Fruit fly (Drosophila melanogaster): Measurements from ENCODE around the gene CG3857.
A peak's percentile ranks its signal among the peaks of the same experiment; 100 is the strongest.

The CG3857 gene

DNA sequence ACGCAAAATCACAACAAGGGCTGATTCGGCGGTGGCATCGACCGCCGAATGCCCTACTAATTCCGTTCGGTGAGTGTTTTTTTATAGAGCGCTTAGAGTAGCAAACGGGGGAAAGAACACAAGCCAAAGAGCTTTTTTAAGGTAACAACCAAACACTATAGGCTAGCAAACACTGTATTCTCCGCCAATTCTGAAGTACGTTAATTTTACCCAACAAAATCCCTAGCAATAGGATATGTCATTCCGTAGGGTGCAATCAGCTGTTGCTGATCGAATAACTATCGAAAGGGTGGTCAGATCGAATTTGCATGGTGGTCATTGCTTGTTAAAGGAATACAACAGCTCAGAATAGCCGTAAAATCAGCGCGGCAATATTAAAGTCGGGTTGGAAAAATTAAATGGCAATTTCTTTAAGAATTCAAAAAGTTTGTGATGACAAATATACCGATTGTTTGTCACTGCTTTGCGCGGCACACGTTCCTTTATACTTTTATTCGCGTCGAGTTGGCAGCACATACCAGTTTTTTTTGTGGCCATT is 32.0 kb downstream of the CG3857 start, which contains the start of gene mip130:
Gene mip130, plus strand, starts transcription at position 513 of the 538 bp plus-strand sequence.
- TF ChIP-seq cic (GFP tag; optimal IDR thresholded peaks at IDR 0.05) (no peak), Mnt (GFP tag; optimal IDR thresholded peaks at IDR 0.05) (peak; percentile 67), toe (GFP tag; optimal IDR thresholded peaks at IDR 0.05) (peak; percentile 51), bab1 (GFP tag; optimal IDR thresholded peaks at IDR 0.05) (peak; percentile 79), Hr96 (GFP tag; optimal IDR thresholded peaks at IDR 0.05) (peak; percentile 78), Clk (GFP tag; optimal IDR thresholded peaks at IDR 0.05) (no peak), CG7101 (tag; optimal IDR thresholded peaks at IDR 0.05) (peak; percentile 83), CG14711 (tag; optimal IDR thresholded peaks at IDR 0.05) (peak; percentile 70), CG1620 (GFP tag; optimal IDR thresholded peaks at IDR 0.05) (peak; percentile 50), ovo (GFP tag; optimal IDR thresholded peaks at IDR 0.05) (peak; percentile 46), kay (GFP tag; ENCODE audit: borderline replicate concordance) (no peak), CG33017 (tag; optimal IDR thresholded peaks at IDR 0.05) (peak; percentile 42), tj (GFP tag; optimal IDR thresholded peaks at IDR 0.05) (peak; percentile 57), cnc (optimal IDR thresholded peaks at IDR 0.05) (no peak), Crg-1 (GFP tag; optimal IDR thresholded peaks at IDR 0.05) (peak; percentile 55), CG5204 (GFP tag; optimal IDR thresholded peaks at IDR 0.05) (peak; percentile 25), CG7045 (GFP tag; optimal IDR thresholded peaks at IDR 0.05) (peak; percentile 17), CG11617 (GFP tag; optimal IDR thresholded peaks at IDR 0.05) (peak; percentile 81), pad (GFP tag; optimal IDR thresholded peaks at IDR 0.05) (peak; percentile 46), CG12768 (GFP tag; optimal IDR thresholded peaks at IDR 0.05) (peak; percentile 75)

DNA sequence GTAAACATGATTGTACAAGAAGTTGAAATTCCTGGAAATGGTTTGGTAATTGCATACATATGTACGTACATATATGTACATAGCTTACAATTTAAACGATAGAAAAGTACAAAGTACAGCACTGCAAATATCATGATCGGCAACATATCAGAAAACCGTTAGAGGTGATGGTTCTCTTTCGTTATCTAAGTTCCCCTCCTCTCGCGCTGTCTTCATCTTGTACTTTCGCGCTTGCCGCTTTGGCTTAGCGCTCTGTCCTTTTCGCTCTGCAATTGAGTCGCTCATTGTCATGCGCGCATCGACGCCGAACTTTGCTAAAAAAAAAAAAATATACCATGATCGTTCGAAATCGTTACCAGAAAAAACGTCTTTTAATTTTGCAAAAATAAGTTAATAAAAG is 35.9 kb downstream of the CG3857 start:
- peak; percentile 61 for TF ChIP-seq ovo (GFP tag; optimal IDR thresholded peaks at IDR 0.05)
- no peak for TF ChIP-seq CG7045 (GFP tag; optimal IDR thresholded peaks at IDR 0.05)
- TF ChIP-seq Crg-1 (GFP tag; optimal IDR thresholded peaks at IDR 0.05), result no peak
- TF ChIP-seq Clk (GFP tag; optimal IDR thresholded peaks at IDR 0.05), result no peak
- no peak for TF ChIP-seq CG14711 (tag; optimal IDR thresholded peaks at IDR 0.05)
- no peak for TF ChIP-seq CG1620 (GFP tag; optimal IDR thresholded peaks at IDR 0.05)
- TF ChIP-seq kay (GFP tag; ENCODE audit: borderline replicate concordance), result no peak
- TF ChIP-seq CG11617 (GFP tag; optimal IDR thresholded peaks at IDR 0.05), result no peak
- TF ChIP-seq CG33017 (tag; optimal IDR thresholded peaks at IDR 0.05), result no peak
- no peak for TF ChIP-seq cnc (optimal IDR thresholded peaks at IDR 0.05)
- TF ChIP-seq tj (GFP tag; optimal IDR thresholded peaks at IDR 0.05), result no peak
- peak; percentile 0 for TF ChIP-seq bab1 (GFP tag; optimal IDR thresholded peaks at IDR 0.05)
- TF ChIP-seq pad (GFP tag; optimal IDR thresholded peaks at IDR 0.05), result peak; percentile 97
- no peak for TF ChIP-seq Hr96 (GFP tag; optimal IDR thresholded peaks at IDR 0.05)
- no peak for TF ChIP-seq toe (GFP tag; optimal IDR thresholded peaks at IDR 0.05)
- TF ChIP-seq CG7101 (tag; optimal IDR thresholded peaks at IDR 0.05), result no peak
- no peak for TF ChIP-seq cic (GFP tag; optimal IDR thresholded peaks at IDR 0.05)
- no peak for TF ChIP-seq CG5204 (GFP tag; optimal IDR thresholded peaks at IDR 0.05)
- no peak for TF ChIP-seq Mnt (GFP tag; optimal IDR thresholded peaks at IDR 0.05)
- no peak for TF ChIP-seq CG12768 (GFP tag; optimal IDR thresholded peaks at IDR 0.05)

DNA sequence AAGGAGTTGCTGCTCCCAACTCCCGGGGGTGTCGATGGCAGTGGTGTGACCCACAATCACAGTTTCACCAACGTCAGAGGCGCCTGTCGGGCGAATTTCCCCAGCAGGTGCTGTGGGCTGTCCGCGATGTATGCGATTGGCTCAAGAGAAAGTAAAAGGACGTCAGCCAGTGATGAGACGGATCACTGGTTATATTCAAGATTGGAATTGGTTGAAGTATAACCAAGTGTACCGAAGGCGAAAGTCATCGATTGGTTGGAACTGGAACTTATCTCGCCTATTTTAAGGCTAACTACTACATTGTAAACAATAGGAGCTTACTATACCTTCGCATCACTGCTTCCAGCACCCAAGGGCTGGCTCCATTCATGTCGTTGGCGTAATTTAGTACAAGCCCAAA is 36.8 kb downstream of the CG3857 start, which contains the start of gene CG32801:
Gene CG32801, minus strand, starts transcription at position 101 of the 400 bp plus-strand sequence.
- TF ChIP-seq kay (GFP tag; ENCODE audit: borderline replicate concordance), result no peak
- TF ChIP-seq Crg-1 (GFP tag; optimal IDR thresholded peaks at IDR 0.05), result no peak
- TF ChIP-seq CG5204 (GFP tag; optimal IDR thresholded peaks at IDR 0.05), result no peak
- TF ChIP-seq CG33017 (tag; optimal IDR thresholded peaks at IDR 0.05), result no peak
- no peak for TF ChIP-seq CG1620 (GFP tag; optimal IDR thresholded peaks at IDR 0.05)
- no peak for TF ChIP-seq Clk (GFP tag; optimal IDR thresholded peaks at IDR 0.05)
- TF ChIP-seq cnc (optimal IDR thresholded peaks at IDR 0.05), result no peak
- no peak for TF ChIP-seq bab1 (GFP tag; optimal IDR thresholded peaks at IDR 0.05)
- TF ChIP-seq CG14711 (tag; optimal IDR thresholded peaks at IDR 0.05), result no peak
- TF ChIP-seq CG12768 (GFP tag; optimal IDR thresholded peaks at IDR 0.05), result no peak
- TF ChIP-seq tj (GFP tag; optimal IDR thresholded peaks at IDR 0.05), result no peak
- no peak for TF ChIP-seq CG7045 (GFP tag; optimal IDR thresholded peaks at IDR 0.05)
- no peak for TF ChIP-seq CG7101 (tag; optimal IDR thresholded peaks at IDR 0.05)
- TF ChIP-seq CG11617 (GFP tag; optimal IDR thresholded peaks at IDR 0.05), result no peak
- no peak for TF ChIP-seq pad (GFP tag; optimal IDR thresholded peaks at IDR 0.05)
- no peak for TF ChIP-seq ovo (GFP tag; optimal IDR thresholded peaks at IDR 0.05)
- no peak for TF ChIP-seq Mnt (GFP tag; optimal IDR thresholded peaks at IDR 0.05)
- TF ChIP-seq Hr96 (GFP tag; optimal IDR thresholded peaks at IDR 0.05), result no peak

DNA sequence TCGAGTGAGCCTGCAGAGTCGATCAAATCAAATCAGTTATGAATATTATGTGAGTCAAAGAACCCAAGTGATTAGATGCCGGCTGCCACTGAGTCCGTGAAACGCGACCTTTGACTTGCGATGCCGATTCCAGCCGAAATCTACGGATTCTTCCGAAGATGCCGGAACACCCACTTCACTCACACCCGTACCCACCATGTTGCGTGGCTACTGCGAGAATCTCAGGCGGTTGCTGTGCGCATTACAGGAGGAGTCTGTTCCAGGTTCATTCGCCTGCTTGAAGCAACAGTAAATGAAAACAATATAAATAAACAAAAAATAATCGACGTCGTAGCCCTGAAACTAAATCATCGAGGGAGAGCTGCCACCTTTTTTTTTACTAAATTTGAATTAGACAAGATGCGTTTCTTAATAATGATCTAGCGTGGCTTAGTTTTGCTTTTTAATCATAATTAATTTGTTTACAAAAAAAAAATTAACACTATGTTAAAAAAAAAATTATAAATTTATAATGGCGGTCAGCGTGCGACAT is 38.2 kb downstream of the CG3857 start, which contains the start of gene Ldaf1:
Gene Ldaf1, minus strand, starts transcription at position 307 of the 532 bp plus-strand sequence.
- TF ChIP-seq CG7101 (tag; optimal IDR thresholded peaks at IDR 0.05), result peak; percentile 28
- peak; percentile 9 for TF ChIP-seq ovo (GFP tag; optimal IDR thresholded peaks at IDR 0.05)
- no peak for TF ChIP-seq kay (GFP tag; ENCODE audit: borderline replicate concordance)

DNA sequence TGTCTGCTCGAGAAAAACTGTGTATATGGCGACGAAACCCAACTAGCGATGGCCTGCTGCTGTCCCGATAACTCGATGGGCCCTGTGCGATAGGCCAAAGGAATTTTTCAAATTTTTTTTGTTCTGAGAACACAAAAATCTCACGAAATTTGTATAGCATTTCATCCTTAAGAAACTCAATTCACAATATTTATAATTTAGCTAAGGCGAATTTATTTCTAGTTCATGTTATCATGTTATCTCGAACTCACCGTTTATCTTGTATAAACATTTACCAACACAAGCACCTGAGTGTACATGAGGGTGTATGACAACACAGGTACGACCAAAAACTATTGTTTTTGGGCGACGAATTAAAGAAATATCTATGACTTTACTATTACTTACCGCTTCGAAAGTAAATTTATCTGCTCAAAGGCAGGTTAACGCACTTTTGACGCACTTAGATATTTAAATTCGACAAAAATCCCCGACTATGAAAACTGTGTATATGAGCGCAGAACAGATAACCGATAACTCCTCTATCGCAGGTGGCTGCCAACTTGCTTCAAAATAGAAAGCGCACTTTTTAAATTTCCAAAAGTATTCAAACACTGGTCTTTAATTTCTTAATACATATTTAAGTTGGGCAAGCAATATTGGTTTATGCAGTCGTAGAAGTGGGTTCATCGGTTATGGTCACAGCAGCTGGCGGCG is 39.6 kb downstream of the CG3857 start, which contains the start of gene arm:
Gene arm, minus strand, starts transcription at position 524 of the 696 bp plus-strand sequence.
- TF ChIP-seq CG1620 (GFP tag; optimal IDR thresholded peaks at IDR 0.05) (peak; percentile 56), cic (GFP tag; optimal IDR thresholded peaks at IDR 0.05) (no peak), CG12768 (GFP tag; optimal IDR thresholded peaks at IDR 0.05) (no peak), Crg-1 (GFP tag; optimal IDR thresholded peaks at IDR 0.05) (peak; percentile 56), bab1 (GFP tag; optimal IDR thresholded peaks at IDR 0.05) (peak; percentile 11), kay (GFP tag; ENCODE audit: borderline replicate concordance) (no peak), CG33017 (tag; optimal IDR thresholded peaks at IDR 0.05) (no peak), CG11617 (GFP tag; optimal IDR thresholded peaks at IDR 0.05) (peak; percentile 41), CG14711 (tag; optimal IDR thresholded peaks at IDR 0.05) (no peak), cnc (optimal IDR thresholded peaks at IDR 0.05) (no peak), CG7101 (tag; optimal IDR thresholded peaks at IDR 0.05) (peak; percentile 14), pad (GFP tag; optimal IDR thresholded peaks at IDR 0.05) (no peak), CG5204 (GFP tag; optimal IDR thresholded peaks at IDR 0.05) (no peak), toe (GFP tag; optimal IDR thresholded peaks at IDR 0.05) (peak; percentile 35), Mnt (GFP tag; optimal IDR thresholded peaks at IDR 0.05) (peak; percentile 49), Hr96 (GFP tag; optimal IDR thresholded peaks at IDR 0.05) (no peak)

Data from whole organism, adult.